Fruit fly (Drosophila melanogaster) whole organism, wandering third instar larva: ENCODE results near the gene CG17344.

ENCODE experiments used
- Abd-B ChIP-seq: fragments of >200 bp; optimal IDR thresholded peaks from 2 replicates; lab custom pipeline; 2017; ENCODE audit warnings: missing biosample characterization, missing genetic modification characterization
- CG32264 ChIP-seq: fragments of 200-800 bp; sonication (Bioruptor generic); optimal IDR thresholded peaks from 2 replicates; lab custom pipeline; 2016; ENCODE audit warnings: missing biosample characterization, missing genetic modification characterization
- CG9705 ChIP-seq: fragments of 200-800 bp; sonication (Bioruptor generic); optimal IDR thresholded peaks from 2 replicates; lab custom pipeline; 2018; ENCODE audit warnings: missing biosample characterization, mild to moderate bottlenecking, missing genetic modification characterization
- CrebA ChIP-seq: fragments of 200-800 bp; sonication (Bioruptor generic); optimal IDR thresholded peaks from 2 replicates; lab custom pipeline; 2016; ENCODE audit warnings: missing biosample characterization, mild to moderate bottlenecking, missing genetic modification characterization, borderline replicate concordance
- Dfd ChIP-seq: fragments of >200 bp; optimal IDR thresholded peaks from 2 replicates; lab custom pipeline; 2017; ENCODE audit warnings: missing biosample characterization, missing genetic modification characterization
- Dif ChIP-seq: fragments of 200-275, 200-300 bp; sonication (Bioruptor generic); optimal IDR thresholded peaks from 2 replicates; lab custom pipeline; 2018; ENCODE audit warnings: missing biosample characterization, missing genetic modification characterization; ENCODE audit not compliant: partially characterized antibody
- HLH106 ChIP-seq: fragments of 200-800 bp; optimal IDR thresholded peaks from 3 replicates; lab custom pipeline; 2019; ENCODE audit warnings: missing biosample characterization, mild to moderate bottlenecking, missing genetic modification characterization, moderate library complexity
- Hnf4 ChIP-seq: fragments of 200-800 bp; sonication (Bioruptor generic); optimal IDR thresholded peaks from 2 replicates; lab custom pipeline; 2016; ENCODE audit warnings: missing biosample characterization, mild to moderate bottlenecking, missing genetic modification characterization
- Hr78 ChIP-seq: fragments of >200 bp; optimal IDR thresholded peaks from 2 replicates; lab custom pipeline; 2017; ENCODE audit warnings: missing biosample characterization, missing genetic modification characterization
- Hr83 ChIP-seq: fragments of 200-300 bp; sonication (Bioruptor generic); optimal IDR thresholded peaks from 2 replicates; lab custom pipeline; 2016; ENCODE audit warnings: missing biosample characterization, mild to moderate bottlenecking, missing genetic modification characterization, moderate library complexity; ENCODE audit not compliant: poor library complexity, severe bottlenecking
- Jra ChIP-seq: sonication (Bioruptor generic); optimal IDR thresholded peaks from 2 replicates; lab custom pipeline; 2016; ENCODE audit warnings: missing biosample characterization, missing genetic modification characterization
- Mio ChIP-seq: sonication (Bioruptor generic); optimal IDR thresholded peaks from 2 replicates; lab custom pipeline; 2016; ENCODE audit warnings: missing biosample characterization, missing genetic modification characterization
- Myc ChIP-seq: fragments of >200 bp; optimal IDR thresholded peaks from 2 replicates; lab custom pipeline; 2017
- N ChIP-seq: fragments of >200 bp; optimal IDR thresholded peaks from 2 replicates; lab custom pipeline; 2018; ENCODE audit warnings: missing biosample characterization, missing external identifiers, missing genetic modification characterization
- OdsH ChIP-seq: fragments of 200-800 bp; sonication (Bioruptor generic); optimal IDR thresholded peaks from 2 replicates; lab custom pipeline; 2016; ENCODE audit warnings: missing biosample characterization, mild to moderate bottlenecking, missing genetic modification characterization
- Rel ChIP-seq, 2 experiments: fragments of 200-800 bp; sonication (Bioruptor generic) in 1 of 2; optimal IDR thresholded peaks; 2 replicates in 1 of 2; 3 replicates in 1 of 2; lab custom pipeline; 2016 to 2019; ENCODE audit warnings: mild to moderate bottlenecking in 2 of 2, missing biosample characterization in 2 of 2, missing genetic modification characterization in 2 of 2, moderate library complexity in 1 of 2
- Sp1 ChIP-seq: fragments of 200-800 bp; sonication (Bioruptor generic); optimal IDR thresholded peaks from 3 replicates; lab custom pipeline; 2019; ENCODE audit warnings: missing biosample characterization, mild to moderate bottlenecking, missing genetic modification characterization, moderate library complexity
- Vsx2 ChIP-seq: fragments of 200-300, 225-300 bp; sonication (Bioruptor generic); optimal IDR thresholded peaks from 2 replicates; lab custom pipeline; 2018; ENCODE audit warnings: missing biosample characterization, missing genetic modification characterization; ENCODE audit not compliant: partially characterized antibody
- br ChIP-seq: fragments of 200-800 bp; sonication (Bioruptor generic); optimal IDR thresholded peaks from 2 replicates; lab custom pipeline; 2016; ENCODE audit warnings: missing biosample characterization, missing genetic modification characterization
- brk ChIP-seq: fragments of 200-800 bp; sonication (Bioruptor generic); optimal IDR thresholded peaks from 2 replicates; lab custom pipeline; 2016; ENCODE audit warnings: missing biosample characterization, mild to moderate bottlenecking, missing genetic modification characterization
- dl ChIP-seq, 2 experiments: fragments of 175-275, 200-275 bp in 1 of 2; fragments of 200-275 bp in 1 of 2; sonication (Bioruptor generic); optimal IDR thresholded peaks; lab custom pipeline; 2018; ENCODE audit warnings: mild to moderate bottlenecking in 2 of 2, missing biosample characterization in 2 of 2, missing genetic modification characterization in 2 of 2, moderate library complexity in 2 of 2; ENCODE audit not compliant: partially characterized antibody in 2 of 2, insufficient read depth in 1 of 2
- dmrt93B ChIP-seq: fragments of 200-800 bp; sonication (Bioruptor generic); optimal IDR thresholded peaks from 2 replicates; lab custom pipeline; 2018; ENCODE audit warnings: missing biosample characterization, mild to moderate bottlenecking, missing genetic modification characterization
- dsf ChIP-seq: sonication (Bioruptor generic); optimal IDR thresholded peaks from 2 replicates; lab custom pipeline; 2016; ENCODE audit warnings: missing biosample characterization, missing genetic modification characterization, borderline replicate concordance
- ey ChIP-seq: fragments of 200-800 bp; sonication (Bioruptor generic); optimal IDR thresholded peaks from 2 replicates; lab custom pipeline; 2016; ENCODE audit warnings: missing biosample characterization, missing genetic modification characterization
- foxo ChIP-seq, 2 experiments: fragments of 200-800 bp; sonication (Bioruptor generic); optimal IDR thresholded peaks; 2 replicates in 1 of 2; 3 replicates in 1 of 2; lab custom pipeline; 2016 to 2017; ENCODE audit warnings: missing biosample characterization in 2 of 2, missing genetic modification characterization in 2 of 2
- fru ChIP-seq: fragments of 200-800 bp; sonication (Bioruptor generic); optimal IDR thresholded peaks from 3 replicates; lab custom pipeline; 2016; ENCODE audit warnings: missing biosample characterization, mild to moderate bottlenecking, missing genetic modification characterization
- h ChIP-seq: fragments of 200-800 bp; sonication (Bioruptor generic); optimal IDR thresholded peaks from 3 replicates; lab custom pipeline; 2016; ENCODE audit warnings: missing biosample characterization, mild to moderate bottlenecking, missing genetic modification characterization
- jim ChIP-seq: fragments of 175-275, 200-325 bp; sonication (Bioruptor generic); optimal IDR thresholded peaks from 2 replicates; lab custom pipeline; 2016; ENCODE audit warnings: missing biosample characterization, mild to moderate bottlenecking, missing genetic modification characterization
- lola ChIP-seq: fragments of >200 bp; optimal IDR thresholded peaks from 2 replicates; lab custom pipeline; 2017; ENCODE audit warnings: missing biosample characterization, missing genetic modification characterization
- pan ChIP-seq: fragments of >200 bp; optimal IDR thresholded peaks from 2 replicates; lab custom pipeline; 2017
- psq ChIP-seq: fragments of 200-800 bp; sonication (Bioruptor generic); optimal IDR thresholded peaks from 3 replicates; lab custom pipeline; 2017; ENCODE audit warnings: missing biosample characterization, mild to moderate bottlenecking, missing genetic modification characterization, moderate library complexity
- rgr ChIP-seq: fragments of 200-800 bp; sonication (Bioruptor generic); optimal IDR thresholded peaks from 3 replicates; lab custom pipeline; 2016; ENCODE audit warnings: missing biosample characterization, mild to moderate bottlenecking, missing genetic modification characterization
- sage ChIP-seq: fragments of 200-800 bp; sonication (Bioruptor generic); optimal IDR thresholded peaks from 2 replicates; lab custom pipeline; 2016; ENCODE audit warnings: missing biosample characterization, mild to moderate bottlenecking, missing genetic modification characterization
- sv ChIP-seq: fragments of 200-800 bp; sonication (Bioruptor generic); optimal IDR thresholded peaks from 3 replicates; lab custom pipeline; 2016; ENCODE audit warnings: missing biosample characterization, missing genetic modification characterization
- tai ChIP-seq: sonication (Bioruptor generic); optimal IDR thresholded peaks from 2 replicates; lab custom pipeline; 2016; ENCODE audit warnings: missing biosample characterization, missing genetic modification characterization
- usp ChIP-seq: fragments of >200 bp; optimal IDR thresholded peaks from 2 replicates; lab custom pipeline; 2017; ENCODE audit warnings: missing biosample characterization, missing genetic modification characterization
- woc ChIP-seq: sonication (Bioruptor generic); optimal IDR thresholded peaks from 2 replicates; lab custom pipeline; 2016; ENCODE audit warnings: missing biosample characterization, mild to moderate bottlenecking, missing genetic modification characterization

CG17344 gene

DNA sequence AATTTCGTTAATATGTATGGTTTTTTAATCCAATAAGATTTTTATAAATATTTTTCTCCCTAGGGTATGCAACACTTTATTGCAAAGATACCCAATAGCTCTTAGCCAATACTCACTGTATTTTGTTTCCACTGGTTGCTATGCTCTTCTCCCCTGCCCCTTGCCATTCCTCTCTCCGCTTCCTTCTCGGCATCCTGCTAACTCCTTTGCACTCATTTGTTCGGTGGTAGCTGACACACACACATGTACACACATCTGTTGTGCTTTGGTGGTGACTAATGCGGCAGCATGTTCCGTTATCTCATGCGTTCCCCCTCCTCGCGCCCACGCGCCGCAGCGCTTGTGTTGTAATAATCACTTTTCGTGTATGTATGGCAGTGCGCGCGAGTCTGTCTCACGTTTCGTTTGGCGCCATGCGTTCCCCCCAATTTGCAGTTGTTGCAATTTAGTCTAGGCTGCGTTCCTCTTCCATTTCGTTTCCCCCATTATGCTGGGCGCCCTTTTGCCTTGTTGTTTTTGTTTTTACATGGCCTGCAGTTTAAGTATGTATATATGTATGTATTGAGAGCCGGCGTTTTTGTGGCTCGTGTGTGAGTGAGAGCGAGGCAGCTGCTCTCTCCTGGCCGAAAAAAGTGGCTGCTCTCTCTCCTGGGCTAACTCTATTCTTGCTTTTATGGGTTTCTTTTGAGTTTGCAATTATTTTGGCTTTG lies 33.1 kb downstream of the CG17344 start, which contains the start of gene Polr1D:
Gene Polr1D, minus strand, starts transcription at position 420 of the 710 bp plus-strand sequence.
- no peak for TF ChIP-seq Mio
- peak; percentile 88 for TF ChIP-seq Jra
- TF ChIP-seq jim (GFP tag; lab: Kevin White, UChicago), result no peak
- TF ChIP-seq Dif (GFP tag; lab: Kevin White, UChicago), result peak; percentile 45
- TF ChIP-seq h (GFP tag; lab: Kevin White, UChicago), result peak; percentile 12
- TF ChIP-seq br (GFP tag; lab: Kevin White, UChicago), result peak; percentile 63
- TF ChIP-seq Hr78, result no peak
- no peak for TF ChIP-seq Dfd (GFP tag; lab: Kevin White, UChicago)
- TF ChIP-seq pan, result no peak
- TF ChIP-seq foxo (GFP tag; optimal IDR thresholded peaks at IDR 0.05; lab: Kevin White, UChicago), result peak in 1 of 2 experiments; percentile 52
- peak; percentile 17 for TF ChIP-seq fru
- peak; percentile 27 for TF ChIP-seq Sp1 (GFP tag; lab: Kevin White, UChicago)
- no peak for TF ChIP-seq usp (GFP tag; lab: Kevin White, UChicago)
- peak; percentile 70 for TF ChIP-seq woc (GFP tag; lab: Kevin White, UChicago)
- no peak for TF ChIP-seq Rel (GFP tag; optimal IDR thresholded peaks at IDR 0.05; lab: Kevin White, UChicago)
- peak; percentile 49 for TF ChIP-seq Rel (tag; optimal IDR thresholded peaks at IDR 0.05; lab: Kevin White, UChicago)
- TF ChIP-seq Hnf4, result peak; percentile 29
- no peak for TF ChIP-seq Abd-B
- TF ChIP-seq psq, result peak; percentile 72

DNA sequence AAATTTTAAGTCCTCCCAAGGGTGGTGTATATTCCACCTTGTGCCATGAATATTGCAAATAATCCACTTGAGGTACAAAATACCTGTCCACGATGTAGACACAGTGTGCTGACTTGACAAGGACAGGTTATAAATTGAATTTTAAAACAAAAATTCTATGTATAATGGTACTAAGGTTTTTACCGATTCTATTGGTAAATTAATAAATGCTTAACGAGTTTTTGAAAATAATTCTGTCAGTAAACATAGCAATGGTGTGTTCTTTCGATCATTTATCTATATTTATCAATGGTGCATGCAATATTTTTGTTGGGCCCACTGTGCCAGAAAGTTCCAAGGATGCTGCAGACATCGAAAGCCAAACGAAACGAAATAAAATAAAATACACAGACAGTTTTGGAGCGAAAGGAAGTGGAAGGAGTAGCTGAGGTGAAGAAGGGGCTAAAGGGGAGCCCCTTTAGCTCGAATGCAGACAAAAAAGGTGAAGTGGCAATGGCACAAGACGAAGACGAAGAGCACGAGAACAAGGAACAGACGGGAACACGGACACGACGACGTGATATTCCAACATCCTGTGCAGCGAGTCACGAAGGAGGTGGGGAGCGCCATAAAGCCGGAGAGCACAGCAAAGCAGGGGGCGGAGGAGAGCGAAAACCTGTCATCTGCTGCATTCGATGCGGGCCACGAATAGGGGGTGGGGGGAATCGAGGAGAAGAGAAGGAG lies 34.3 kb downstream of the CG17344 start:
- TF ChIP-seq ey (peak; percentile 86), Jra (peak; percentile 26), dl (GFP tag; optimal IDR thresholded peaks at IDR 0.05; lab: Kevin White, UChicago; ENCODE audit: insufficient read depth in 1 of 2, partially characterized antibody in 2 of 2) (peak in 1 of 2 experiments; percentile 1), sv (GFP tag; lab: Kevin White, UChicago) (no peak), tai (GFP tag; lab: Kevin White, UChicago) (no peak), foxo (GFP tag; optimal IDR thresholded peaks at IDR 0.05; lab: Kevin White, UChicago) (peak in 1 of 2 experiments; percentile 84), dmrt93B (peak; percentile 66), OdsH (peak; percentile 83), brk (GFP tag; lab: Kevin White, UChicago) (peak; percentile 64), CG32264 (GFP tag; lab: Kevin White, UChicago) (peak; percentile 60), sage (GFP tag; lab: Kevin White, UChicago) (peak; percentile 52), fru (peak; percentile 89), Hnf4 (peak; percentile 53), Sp1 (GFP tag; lab: Kevin White, UChicago) (peak; percentile 71), rgr (peak; percentile 88), Dif (GFP tag; lab: Kevin White, UChicago) (peak; percentile 55), br (GFP tag; lab: Kevin White, UChicago) (peak; percentile 93), N (GFP tag; lab: Kevin White, UChicago) (no peak), Hr78 (no peak), h (GFP tag; lab: Kevin White, UChicago) (peak; percentile 88), lola (GFP tag; lab: Kevin White, UChicago) (no peak), HLH106 (tag; lab: Kevin White, UChicago) (peak; percentile 81), woc (GFP tag; lab: Kevin White, UChicago) (peak; percentile 81), CG9705 (GFP tag; lab: Kevin White, UChicago) (peak; percentile 39)

DNA sequence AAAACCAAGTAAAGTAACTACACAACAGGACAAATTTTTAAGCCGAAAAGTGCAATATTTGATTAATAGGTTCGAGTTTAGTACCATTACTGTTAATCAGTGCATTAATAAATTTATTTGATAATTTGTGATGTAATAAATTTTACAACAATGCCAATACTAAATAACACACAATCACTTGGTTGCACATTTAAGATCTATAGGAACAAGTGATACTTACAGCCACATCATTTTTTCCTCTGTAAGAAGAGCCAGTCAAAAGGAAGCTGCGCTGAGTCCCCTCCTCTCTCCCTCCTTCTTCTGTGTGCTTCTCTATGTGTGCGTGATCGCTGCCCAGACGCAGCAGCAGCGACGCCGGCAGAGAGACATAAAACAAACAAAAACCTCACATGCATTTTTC lies 34.9 kb downstream of the CG17344 start:
- TF ChIP-seq pan (no peak), fru (peak; percentile 96), HLH106 (tag; lab: Kevin White, UChicago) (peak; percentile 91), rgr (peak; percentile 92), Dif (GFP tag; lab: Kevin White, UChicago) (peak; percentile 3), sv (GFP tag; lab: Kevin White, UChicago) (no peak), Dfd (GFP tag; lab: Kevin White, UChicago) (peak; percentile 78), CG9705 (GFP tag; lab: Kevin White, UChicago) (peak; percentile 81), dmrt93B (peak; percentile 87), Mio (peak; percentile 29), OdsH (peak; percentile 94), Jra (peak; percentile 59), dsf (GFP tag; lab: Kevin White, UChicago) (no peak), dl (GFP tag; optimal IDR thresholded peaks at IDR 0.05; lab: Kevin White, UChicago; ENCODE audit: insufficient read depth in 1 of 2, partially characterized antibody in 2 of 2) (peak in 1 of 2 experiments; percentile 3), tai (GFP tag; lab: Kevin White, UChicago) (peak; percentile 55), h (GFP tag; lab: Kevin White, UChicago) (peak; percentile 95), brk (GFP tag; lab: Kevin White, UChicago) (peak; percentile 70), br (GFP tag; lab: Kevin White, UChicago) (peak; percentile 88), Hnf4 (peak; percentile 77), CrebA (no peak), usp (GFP tag; lab: Kevin White, UChicago) (no peak), Rel (GFP tag; optimal IDR thresholded peaks at IDR 0.05; lab: Kevin White, UChicago) (peak; percentile 46), Rel (tag; optimal IDR thresholded peaks at IDR 0.05; lab: Kevin White, UChicago) (peak; percentile 46), Vsx2 (GFP tag; lab: Kevin White, UChicago) (no peak), Myc (lab: Kevin White, UChicago) (no peak), Hr83 (GFP tag; lab: Kevin White, UChicago) (no peak), Sp1 (GFP tag; lab: Kevin White, UChicago) (peak; percentile 66), sage (GFP tag; lab: Kevin White, UChicago) (peak; percentile 79), psq (peak; percentile 100), woc (GFP tag; lab: Kevin White, UChicago) (peak; percentile 91), ey (peak; percentile 93), foxo (GFP tag; optimal IDR thresholded peaks at IDR 0.05; lab: Kevin White, UChicago) (peak in 1 of 2 experiments; percentile 88)
